Worm (Caenorhabditis elegans) whole organism, young adult: ENCODE data around the gene cox-17.

ENCODE experiments used
- B0261.1 ChIP-seq: sonication (generic microtip); optimal IDR thresholded peaks from 2 replicates; lab custom pipeline; 2016; ENCODE audit warnings: mild to moderate bottlenecking, missing genetic modification characterization, moderate library complexity, missing compliant biosample characterization
- C17E4.6 ChIP-seq: fragments of 200-800 bp; sonication (Bioruptor generic); IDR thresholded peaks from 2 replicates; pipeline ENCODE4 v1.3.6; 2022; ENCODE audit warnings: missing genetic modification reagents, missing genetic modification characterization, missing compliant biosample characterization
- D2030.7 ChIP-seq: fragments of 200-800 bp; sonication (Bioruptor generic); IDR thresholded peaks from 2 replicates; pipeline ENCODE4 v1.3.6; 2022; ENCODE audit warnings: missing genetic modification reagents, missing genetic modification characterization, missing compliant biosample characterization
- F10E7.11 ChIP-seq: sonication (generic microtip); optimal IDR thresholded peaks from 2 replicates; lab custom pipeline; 2017; ENCODE audit warnings: mild to moderate bottlenecking, missing genetic modification characterization, moderate library complexity, missing compliant biosample characterization
- F39B2.1 ChIP-seq: fragments of 200-800 bp; sonication (Bioruptor generic); IDR thresholded peaks from 2 replicates; pipeline ENCODE4 v1.3.6; 2022; ENCODE audit warnings: missing genetic modification reagents, missing genetic modification characterization, missing compliant biosample characterization
- F52B5.7 ChIP-seq: sonication (generic microtip); optimal IDR thresholded peaks from 2 replicates; lab custom pipeline; 2016; ENCODE audit warnings: mild to moderate bottlenecking, missing genetic modification characterization, missing compliant biosample characterization
- F57A8.1 ChIP-seq: fragments of 200-800 bp; sonication (Bioruptor generic); optimal IDR thresholded peaks from 2 replicates; lab custom pipeline; 2018; ENCODE audit warnings: mild to moderate bottlenecking, missing genetic modification characterization, moderate library complexity, missing compliant biosample characterization
- Y53G8AR.9 ChIP-seq: fragments of 200-800 bp; sonication (Bioruptor generic); conservative IDR thresholded peaks from 2 replicates; pipeline ENCODE4 v1.3.6; 2022; ENCODE audit warnings: missing genetic modification reagents, missing genetic modification characterization, missing compliant biosample characterization
- ZK185.1 ChIP-seq: sonication (generic microtip); optimal IDR thresholded peaks from 2 replicates; lab custom pipeline; 2016; ENCODE audit warnings: mild to moderate bottlenecking, missing genetic modification characterization, missing compliant biosample characterization; ENCODE audit not compliant: poor library complexity, severe bottlenecking
- akir-1 ChIP-seq: fragments of 200-800 bp; sonication (Bioruptor generic); optimal IDR thresholded peaks from 2 replicates; lab custom pipeline; 2018; ENCODE audit warnings: mild to moderate bottlenecking, missing genetic modification characterization, moderate library complexity, missing compliant biosample characterization
- aptf-3 ChIP-seq: fragments of 200-800 bp; sonication (Bioruptor generic); IDR thresholded peaks from 2 replicates; pipeline ENCODE4 v1.3.6; 2022; ENCODE audit warnings: missing genetic modification characterization, missing compliant biosample characterization
- athp-1 ChIP-seq: sonication (generic microtip); optimal IDR thresholded peaks from 2 replicates; lab custom pipeline; 2017; ENCODE audit warnings: mild to moderate bottlenecking, missing genetic modification characterization, missing compliant biosample characterization
- bed-1 ChIP-seq: fragments of 200-800 bp; sonication (Bioruptor generic); IDR thresholded peaks from 2 replicates; pipeline ENCODE4 v1.3.6; 2022; ENCODE audit warnings: missing genetic modification reagents, missing genetic modification characterization, missing compliant biosample characterization
- cebp-1 ChIP-seq, 2 experiments: fragments of 200-800 bp in 1 of 2; sonication (Bioruptor generic) in 1 of 2; sonication (generic microtip) in 1 of 2; IDR thresholded peaks in 1 of 2; optimal IDR thresholded peaks in 1 of 2; 2 replicates each; pipeline versions ENCODE4 v1.3.6 to Lab custom; 2017 to 2022; ENCODE audit warnings: missing compliant biosample characterization in 2 of 2, missing genetic modification characterization in 2 of 2, mild to moderate bottlenecking in 1 of 2, missing genetic modification reagents in 1 of 2, moderate library complexity in 1 of 2
- ceh-40 ChIP-seq: fragments of 200-800 bp; sonication (Bioruptor generic); IDR thresholded peaks from 2 replicates; pipeline ENCODE4 v1.3.6; 2022; ENCODE audit warnings: missing genetic modification characterization, missing compliant biosample characterization
- ceh-79 ChIP-seq: sonication (generic microtip); optimal IDR thresholded peaks from 2 replicates; lab custom pipeline; 2017; ENCODE audit warnings: mild to moderate bottlenecking, missing genetic modification characterization, missing compliant biosample characterization
- die-1 ChIP-seq: sonication (generic microtip); optimal IDR thresholded peaks from 2 replicates; lab custom pipeline; 2016; ENCODE audit warnings: missing genotype, mild to moderate bottlenecking, missing genetic modification characterization, missing compliant biosample characterization
- dpff-1 ChIP-seq: sonication (generic microtip); optimal IDR thresholded peaks from 2 replicates; lab custom pipeline; 2017; ENCODE audit warnings: mild to moderate bottlenecking, missing genetic modification characterization, missing compliant biosample characterization
- egl-18 ChIP-seq: fragments of 200-800 bp; sonication (Bioruptor generic); IDR thresholded peaks from 2 replicates; pipeline ENCODE4 v1.3.6; 2022; ENCODE audit warnings: missing genetic modification reagents, missing genetic modification characterization, missing compliant biosample characterization
- hmg-1.2 ChIP-seq: fragments of 200-800 bp; sonication (Bioruptor generic); IDR thresholded peaks from 2 replicates; pipeline ENCODE4 v1.3.6; 2022; ENCODE audit warnings: missing genetic modification reagents, missing genetic modification characterization, missing compliant biosample characterization
- lag-1 ChIP-seq: fragments of 200-800 bp; sonication (Bioruptor generic); IDR thresholded peaks from 2 replicates; pipeline ENCODE4 v1.3.6; 2022; ENCODE audit warnings: missing genetic modification reagents, missing genetic modification characterization, missing compliant biosample characterization
- let-607 ChIP-seq, 2 experiments: fragments of 200-800 bp in 1 of 2; sonication (Bioruptor generic) in 1 of 2; sonication (generic microtip) in 1 of 2; optimal IDR thresholded peaks; 2 replicates each; lab custom pipeline; 2016 to 2018; ENCODE audit warnings: mild to moderate bottlenecking in 2 of 2, missing compliant biosample characterization in 2 of 2, missing genetic modification characterization in 2 of 2, moderate library complexity in 2 of 2, missing genotype in 1 of 2
- lin-54 ChIP-seq: fragments of 200-800 bp; sonication (Bioruptor generic); optimal IDR thresholded peaks from 2 replicates; lab custom pipeline; 2018; ENCODE audit warnings: mild to moderate bottlenecking, missing genetic modification characterization, missing compliant biosample characterization
- lsy-27 ChIP-seq: sonication (generic microtip); optimal IDR thresholded peaks from 2 replicates; lab custom pipeline; 2017; ENCODE audit warnings: missing genetic modification characterization, mild to moderate bottlenecking, missing compliant biosample characterization, antibody characterized with exemption, missing genotype, borderline replicate concordance; ENCODE audit not compliant: insufficient read depth
- madf-3 ChIP-seq: fragments of 200-800 bp; sonication (Bioruptor generic); IDR thresholded peaks from 2 replicates; pipeline ENCODE4 v1.3.6; 2022; ENCODE audit warnings: missing genetic modification reagents, missing genetic modification characterization, missing compliant biosample characterization
- mxl-1 ChIP-seq: sonication (generic microtip); optimal IDR thresholded peaks from 2 replicates; lab custom pipeline; 2016; ENCODE audit warnings: missing genetic modification characterization, missing compliant biosample characterization
- nfyb-1 ChIP-seq: fragments of 200-800 bp; sonication (Bioruptor generic); IDR thresholded peaks from 2 replicates; pipeline ENCODE4 v1.3.6; 2022; ENCODE audit warnings: missing genetic modification reagents, missing genetic modification characterization, missing compliant biosample characterization
- nhr-179 ChIP-seq: sonication (generic microtip); optimal IDR thresholded peaks from 2 replicates; lab custom pipeline; 2016; ENCODE audit warnings: mild to moderate bottlenecking, missing genetic modification characterization, missing compliant biosample characterization
- pha-4 ChIP-seq: fragments of 150-350 bp; sonication (generic microtip); optimal IDR thresholded peaks from 2 replicates; lab custom pipeline; 2014; ENCODE audit warnings: missing biosample characterization, missing genetic modification reagents, missing genetic modification characterization
- rcor-1 ChIP-seq: fragments of 200-800 bp; sonication (Bioruptor generic); IDR thresholded peaks from 2 replicates; pipeline ENCODE4 v1.3.6; 2022; ENCODE audit warnings: missing genetic modification reagents, missing genetic modification characterization, missing compliant biosample characterization
- snpc-1.1 ChIP-seq: sonication (generic microtip); optimal IDR thresholded peaks from 2 replicates; lab custom pipeline; 2017; ENCODE audit warnings: missing genetic modification characterization, mild to moderate bottlenecking, missing compliant biosample characterization, antibody characterized with exemption, moderate library complexity, missing genotype, missing genetic modification reagents; ENCODE audit not compliant: insufficient read depth
- tbx-9 ChIP-seq: sonication (generic microtip); optimal IDR thresholded peaks from 2 replicates; lab custom pipeline; 2016; ENCODE audit warnings: borderline replicate concordance, missing genetic modification characterization, inconsistent platforms, missing compliant biosample characterization
- unc-62 ChIP-seq: fragments of 150-350 bp; optimal IDR thresholded peaks from 2 replicates; lab custom pipeline; 2014; ENCODE audit warnings: missing biosample characterization, missing genetic modification reagents, missing genetic modification characterization
- ztf-22 ChIP-seq: fragments of 200-800 bp; sonication (Bioruptor generic); optimal IDR thresholded peaks from 2 replicates; lab custom pipeline; 2018; ENCODE audit warnings: mild to moderate bottlenecking, missing genetic modification characterization, moderate library complexity, missing compliant biosample characterization
- ztf-25 ChIP-seq: fragments of 200-800 bp; sonication (Bioruptor generic); IDR thresholded peaks from 2 replicates; pipeline ENCODE4 v1.3.6; 2022; ENCODE audit warnings: missing genetic modification reagents, missing genetic modification characterization, missing compliant biosample characterization
- ztf-3 ChIP-seq: fragments of 200-800 bp; sonication (Bioruptor generic); optimal IDR thresholded peaks from 2 replicates; lab custom pipeline; 2018; ENCODE audit warnings: mild to moderate bottlenecking, missing genetic modification characterization, missing compliant biosample characterization

Gene cox-17

ce11 chrIII:179123-179592 lies 11.6 kb upstream of the cox-17 start, which contains the start of gene F40G9.6:
F40G9.6 (plus strand) TSS chrIII:179542.
- no peak for TF ChIP-seq nhr-179
- no peak for TF ChIP-seq ztf-22 (GFP tag; lab: Kevin White, UChicago)
- TF ChIP-seq pha-4 (tag; lab: Kevin White, UChicago): no peak
- TF ChIP-seq hmg-1.2 (GFP tag; lab: Robert Waterston, UW): no peak
- TF ChIP-seq dpff-1 (tag; lab: Kevin White, UChicago): no peak
- no peak for TF ChIP-seq athp-1 (tag; lab: Kevin White, UChicago)
- no peak for TF ChIP-seq lag-1 (GFP tag; lab: Robert Waterston, UW)
- TF ChIP-seq F39B2.1: no peak
- no peak for TF ChIP-seq let-607 (tag; optimal IDR thresholded peaks at IDR 0.05; lab: Kevin White, UChicago)
- TF ChIP-seq aptf-3 (GFP tag; lab: Robert Waterston, UW): no peak
- TF ChIP-seq madf-3 (GFP tag; lab: Robert Waterston, UW): no peak

ce11 chrIII:180963-181362 lies 9.8 kb upstream of the cox-17 start, which contains the start of gene F40G9.5:
F40G9.5 (plus strand) TSS chrIII:181263.
- TF ChIP-seq bed-1 (GFP tag; lab: Robert Waterston, UW) (no peak), F39B2.1 (no peak), akir-1 (no peak), lin-54 (GFP tag; lab: Kevin White, UChicago) (no peak), D2030.7 (GFP tag; lab: Robert Waterston, UW) (no peak), die-1 (no peak), Y53G8AR.9 (GFP tag; lab: Robert Waterston, UW) (no peak), ceh-40 (no peak)

ce11 chrIII:182080-182479 lies 8.7 kb upstream of the cox-17 start, which contains the start of gene F40G9.15:
F40G9.15 (plus strand) TSS chrIII:182380.
- TF ChIP-seq athp-1 (tag; lab: Kevin White, UChicago) (no peak), F57A8.1 (GFP tag; lab: Kevin White, UChicago) (no peak), F39B2.1 (no peak), hmg-1.2 (GFP tag; lab: Robert Waterston, UW) (no peak), bed-1 (GFP tag; lab: Robert Waterston, UW) (no peak), ztf-22 (GFP tag; lab: Kevin White, UChicago) (no peak), C17E4.6 (GFP tag; lab: Robert Waterston, UW) (no peak), egl-18 (GFP tag; lab: Robert Waterston, UW) (no peak), lag-1 (GFP tag; lab: Robert Waterston, UW) (no peak), rcor-1 (no peak), snpc-1.1 (tag; lab: Kevin White, UChicago) (no peak), nfyb-1 (GFP tag; lab: Robert Waterston, UW) (no peak)
- TF ChIP-seq, all 124 proteins: peak for 0

ce11 chrIII:183072-183471 lies 7.7 kb upstream of the cox-17 start:
- TF ChIP-seq tbx-9 (tag; lab: Kevin White, UChicago) (no peak), F10E7.11 (no peak), ztf-3 (GFP tag; lab: Kevin White, UChicago) (no peak), ZK185.1 (tag; lab: Kevin White, UChicago) (no peak), F57A8.1 (GFP tag; lab: Kevin White, UChicago) (no peak), mxl-1 (no peak), F52B5.7 (tag; lab: Kevin White, UChicago) (no peak), cebp-1 (GFP tag; IDR thresholded peaks at IDR 0.05; lab: Robert Waterston, UW) (no peak), cebp-1 (tag; optimal IDR thresholded peaks at IDR 0.05; lab: Kevin White, UChicago) (no peak), unc-62 (no peak), B0261.1 (no peak), ztf-25 (GFP tag; lab: Robert Waterston, UW) (no peak), akir-1 (no peak), lsy-27 (tag; lab: Kevin White, UChicago) (no peak), ceh-79 (tag; lab: Kevin White, UChicago) (no peak)
